Fruit fly (Drosophila melanogaster) whole organism, adult: ENCODE data around the gene elB.

Source experiments
- CG14711 ChIP-seq: fragments of 200-800 bp; sonication (Bioruptor generic); optimal IDR thresholded peaks from 2 replicates; lab custom pipeline; 2018; ENCODE audit warnings: missing biosample characterization, mild to moderate bottlenecking, missing genetic modification characterization, moderate library complexity
- CG33017 ChIP-seq: fragments of 200-800 bp; sonication (Bioruptor generic); optimal IDR thresholded peaks from 2 replicates; lab custom pipeline; 2018; ENCODE audit warnings: missing biosample characterization, mild to moderate bottlenecking, missing genetic modification characterization, moderate library complexity
- CG7101 ChIP-seq: fragments of 200-800 bp; sonication (Bioruptor generic); optimal IDR thresholded peaks from 2 replicates; lab custom pipeline; 2018; ENCODE audit warnings: missing biosample characterization, mild to moderate bottlenecking, missing genetic modification characterization, moderate library complexity
- Clk ChIP-seq: fragments of 200-800 bp; sonication (Bioruptor generic); optimal IDR thresholded peaks from 2 replicates; lab custom pipeline; 2017; ENCODE audit warnings: missing biosample characterization, missing genetic modification characterization
- cnc ChIP-seq, 2 experiments: fragments of >200 bp; optimal IDR thresholded peaks; 2 replicates each; lab custom pipeline; 2017
- kay ChIP-seq: fragments of 200-800 bp; sonication (Bioruptor generic); peaks from one replicate; lab custom pipeline; 2016; ENCODE audit warnings: missing biosample characterization, missing genetic modification characterization, borderline replicate concordance
- tj ChIP-seq: fragments of 200-800 bp; sonication (Bioruptor generic); optimal IDR thresholded peaks from 3 replicates; lab custom pipeline; 2017; ENCODE audit warnings: missing biosample characterization, mild to moderate bottlenecking, missing genetic modification characterization, moderate library complexity

DNA sequence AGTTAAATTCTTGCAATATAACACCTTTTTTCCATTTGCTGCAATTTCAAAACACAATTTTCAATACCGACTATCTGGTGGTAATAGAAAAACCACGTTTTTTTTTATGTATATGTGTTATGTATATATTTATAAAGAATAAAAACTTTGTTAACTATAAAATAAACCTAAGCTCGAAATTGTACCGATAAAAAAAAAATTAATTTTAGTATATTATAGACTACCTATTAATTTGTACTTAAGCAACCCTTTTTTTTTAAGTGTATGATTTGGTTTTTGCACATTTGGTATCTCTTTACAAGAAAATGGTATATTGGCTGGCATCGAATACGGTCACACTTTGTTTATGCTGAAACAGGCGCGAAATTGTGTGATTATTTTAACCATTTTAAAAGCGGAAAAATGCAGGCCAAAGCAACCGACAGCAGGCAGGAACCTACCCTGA, 47.6 kb downstream of the elB start, which contains the start of gene spel1:
- no peak for TF ChIP-seq kay (GFP tag; lab: Kevin White, UChicago)
- TF ChIP-seq CG7101 (tag; lab: Kevin White, UChicago): peak; percentile 76
- TF ChIP-seq Clk (GFP tag; lab: Kevin White, UChicago): no peak
- TF ChIP-seq CG33017: peak; percentile 58
- peak; percentile 56 for TF ChIP-seq CG14711
- TF ChIP-seq cnc (optimal IDR thresholded peaks at IDR 0.05; lab: Kevin White, UChicago): no peak
- no peak for TF ChIP-seq tj (GFP tag; lab: Kevin White, UChicago)
